Fruit fly (Drosophila melanogaster) whole organism, embryonic: ENCODE data around the gene Cisd2.

ENCODE experiments used
- Asciz ChIP-seq: fragments of 200-800 bp; sonication (Bioruptor generic); optimal IDR thresholded peaks from 2 replicates; lab custom pipeline; 2017; ENCODE audit warnings: missing biosample characterization, mild to moderate bottlenecking, missing genetic modification characterization, missing genetic modification reagents
- Atf6 ChIP-seq: fragments of 200-800 bp; sonication (Bioruptor generic); IDR thresholded peaks from 2 replicates; pipeline ENCODE4 v1.3.6; 2022; ENCODE audit warnings: missing biosample characterization, missing genetic modification characterization
- B-H1 ChIP-seq: fragments of 200-800 bp; sonication (Bioruptor generic); IDR thresholded peaks from 3 replicates; pipeline ENCODE4 v1.3.6; 2022; ENCODE audit warnings: missing biosample characterization, missing genetic modification characterization
- CG10431 ChIP-seq: fragments of 200-800 bp; sonication (Bioruptor generic); optimal IDR thresholded peaks from 3 replicates; lab custom pipeline; 2018; ENCODE audit warnings: missing biosample characterization, mild to moderate bottlenecking, missing genetic modification characterization
- CG10959 ChIP-seq: fragments of 200-800 bp; sonication (Bioruptor generic); IDR thresholded peaks from 2 replicates; pipeline ENCODE4 v1.3.6; 2022; ENCODE audit warnings: missing biosample characterization, missing genetic modification characterization
- CG11696 ChIP-seq: fragments of 200-800 bp; sonication (Bioruptor generic); IDR thresholded peaks from 2 replicates; pipeline ENCODE4 v1.3.6; 2022; ENCODE audit warnings: missing biosample characterization, missing genetic modification characterization
- CG12391 ChIP-seq: fragments of 200-800 bp; sonication (Bioruptor generic); optimal IDR thresholded peaks from 3 replicates; lab custom pipeline; 2018; ENCODE audit warnings: missing biosample characterization, mild to moderate bottlenecking, missing genetic modification characterization, moderate library complexity
- CG12659 ChIP-seq: fragments of 200-800 bp; sonication (Bioruptor generic); optimal IDR thresholded peaks from 3 replicates; lab custom pipeline; 2017; ENCODE audit warnings: mild to moderate bottlenecking, missing biosample characterization, missing genetic modification reagents, missing genetic modification characterization
- CG13287 ChIP-seq: fragments of 200-800 bp; sonication (Bioruptor generic); IDR thresholded peaks from 2 replicates; pipeline ENCODE4 v1.3.6; 2022; ENCODE audit warnings: missing biosample characterization, missing genetic modification characterization; ENCODE audit not compliant: partially characterized antibody
- CG14667 ChIP-seq: fragments of 200-800 bp; sonication (Bioruptor generic); IDR thresholded peaks from 2 replicates; pipeline ENCODE4 v1.3.6; 2022; ENCODE audit warnings: missing biosample characterization, missing genetic modification characterization
- CG17829 ChIP-seq: fragments of 200-800 bp; optimal IDR thresholded peaks from 2 replicates; lab custom pipeline; 2019; ENCODE audit warnings: missing biosample characterization, mild to moderate bottlenecking, missing genetic modification characterization, moderate library complexity
- CG2202 ChIP-seq: fragments of 200-800 bp; sonication (Bioruptor generic); optimal IDR thresholded peaks from 2 replicates; lab custom pipeline; 2018; ENCODE audit warnings: missing biosample characterization, mild to moderate bottlenecking, missing genetic modification characterization
- CG2889 ChIP-seq: fragments of 200-800 bp; sonication (Bioruptor generic); IDR thresholded peaks from 3 replicates; pipeline ENCODE4 v1.3.6; 2022; ENCODE audit warnings: missing biosample characterization, missing genetic modification characterization
- CG31441 ChIP-seq: fragments of 200-800 bp; sonication (Bioruptor generic); IDR thresholded peaks from 2 replicates; pipeline ENCODE4 v1.3.6; 2022; ENCODE audit warnings: missing biosample characterization, missing genetic modification characterization
- CG32772 ChIP-seq: fragments of 200-800 bp; sonication (Bioruptor generic); IDR thresholded peaks from 2 replicates; pipeline ENCODE4 v1.3.6; 2022; ENCODE audit warnings: missing biosample characterization, missing genetic modification characterization
- CG4282 ChIP-seq: fragments of 200-800 bp; sonication (Bioruptor generic); optimal IDR thresholded peaks from 2 replicates; lab custom pipeline; 2016; ENCODE audit warnings: missing biosample characterization, missing genetic modification characterization
- CG4424 ChIP-seq: fragments of 200-800 bp; sonication (Bioruptor generic); optimal IDR thresholded peaks from 3 replicates; lab custom pipeline; 2016; ENCODE audit warnings: missing biosample characterization, missing genetic modification characterization
- CG6254 ChIP-seq: fragments of 200-800 bp; sonication (Bioruptor generic); optimal IDR thresholded peaks from 3 replicates; lab custom pipeline; 2017; ENCODE audit warnings: mild to moderate bottlenecking, missing biosample characterization, missing genetic modification reagents, missing genetic modification characterization
- CG6683 ChIP-seq: fragments of 200-800 bp; sonication (Bioruptor generic); optimal IDR thresholded peaks from 2 replicates; lab custom pipeline; 2017; ENCODE audit warnings: missing biosample characterization, mild to moderate bottlenecking, missing genetic modification characterization, missing genetic modification reagents
- Chrac-16 ChIP-seq: fragments of 200-800 bp; sonication (Bioruptor generic); optimal IDR thresholded peaks from 3 replicates; lab custom pipeline; 2016; ENCODE audit warnings: missing biosample characterization, missing genetic modification characterization
- ERR ChIP-seq: fragments of 200-800 bp; sonication (Bioruptor generic); optimal IDR thresholded peaks from 2 replicates; lab custom pipeline; 2016; ENCODE audit warnings: missing biosample characterization, missing genetic modification characterization
- Elba2 ChIP-seq: fragments of 200-800 bp; sonication (Bioruptor generic); optimal IDR thresholded peaks from 3 replicates; lab custom pipeline; 2016; ENCODE audit warnings: missing biosample characterization, missing genetic modification characterization
- Gsc ChIP-seq: fragments of 200-800 bp; sonication (Bioruptor generic); IDR thresholded peaks from 2 replicates; pipeline ENCODE4 v1.3.6; 2022; ENCODE audit warnings: missing biosample characterization, missing genetic modification characterization
- HLH4C ChIP-seq: fragments of 200-800 bp; sonication (Bioruptor generic); IDR thresholded peaks from 3 replicates; pipeline ENCODE4 v1.3.6; 2022; ENCODE audit warnings: missing biosample characterization, missing genetic modification characterization; ENCODE audit not compliant: partially characterized antibody
- Hmx ChIP-seq: fragments of 200-800 bp; sonication (Bioruptor generic); optimal IDR thresholded peaks from 2 replicates; lab custom pipeline; 2016; ENCODE audit warnings: missing biosample characterization, missing genetic modification characterization
- Hr78 ChIP-seq, 2 experiments: fragments of 200-800 bp in 1 of 2; fragments of >200 bp in 1 of 2; sonication (Bioruptor generic) in 1 of 2; optimal IDR thresholded peaks; 2 replicates each; lab custom pipeline; 2017 to 2019; ENCODE audit warnings: missing biosample characterization in 2 of 2, missing genetic modification characterization in 2 of 2, mild to moderate bottlenecking in 1 of 2, moderate library complexity in 1 of 2
- Mad ChIP-seq: fragments of 200-800 bp; sonication (Bioruptor generic); optimal IDR thresholded peaks from 2 replicates; lab custom pipeline; 2016; ENCODE audit warnings: missing biosample characterization, missing genetic modification characterization
- Meics ChIP-seq: fragments of 200-800 bp; sonication (Bioruptor generic); optimal IDR thresholded peaks from 2 replicates; lab custom pipeline; 2017; ENCODE audit warnings: missing biosample characterization, mild to moderate bottlenecking, missing genetic modification characterization
- Ptx1 ChIP-seq: fragments of 200-800 bp; sonication (Bioruptor generic); IDR thresholded peaks from 2 replicates; pipeline ENCODE4 v1.3.6; 2022; ENCODE audit warnings: missing biosample characterization, missing genetic modification characterization
- Side ChIP-seq: fragments of 200-800 bp; sonication (Bioruptor generic); optimal IDR thresholded peaks from 2 replicates; lab custom pipeline; 2016; ENCODE audit warnings: missing biosample characterization, missing genetic modification characterization
- ara ChIP-seq: fragments of 200-800 bp; sonication (Bioruptor generic); IDR thresholded peaks from 2 replicates; pipeline ENCODE4 v1.3.6; 2022; ENCODE audit warnings: missing biosample characterization, missing genetic modification characterization
- bcd ChIP-seq: fragments of 200-800 bp; sonication (Bioruptor generic); optimal IDR thresholded peaks from 2 replicates; lab custom pipeline; 2017; ENCODE audit warnings: missing biosample characterization, mild to moderate bottlenecking, missing genetic modification characterization
- cg ChIP-seq: fragments of 200-800 bp; sonication (Bioruptor generic); optimal IDR thresholded peaks from 3 replicates; lab custom pipeline; 2019; ENCODE audit warnings: missing biosample characterization, mild to moderate bottlenecking, missing genetic modification characterization, moderate library complexity
- chinmo ChIP-seq: fragments of 200-800 bp; sonication (Bioruptor generic); IDR thresholded peaks from 4 replicates; pipeline ENCODE4 v1.3.6; 2022; ENCODE audit warnings: missing biosample characterization, missing genetic modification characterization; ENCODE audit not compliant: partially characterized antibody
- dmrt11E ChIP-seq: fragments of 200-800 bp; sonication (Bioruptor generic); optimal IDR thresholded peaks from 3 replicates; lab custom pipeline; 2018; ENCODE audit warnings: missing biosample characterization, mild to moderate bottlenecking, missing genetic modification characterization, moderate library complexity
- dpn ChIP-seq, 2 experiments: fragments of 200-800 bp; sonication (Bioruptor generic); optimal IDR thresholded peaks; 3 replicates each; lab custom pipeline; 2016; ENCODE audit warnings: missing biosample characterization in 2 of 2, missing genetic modification characterization in 2 of 2
- fd96Cb ChIP-seq: fragments of 200-800 bp; sonication (Bioruptor generic); optimal IDR thresholded peaks from 2 replicates; lab custom pipeline; 2018; ENCODE audit warnings: missing biosample characterization, mild to moderate bottlenecking, missing genetic modification characterization, moderate library complexity
- gcm2 ChIP-seq: fragments of 200-800 bp; sonication (Bioruptor generic); optimal IDR thresholded peaks from 2 replicates; lab custom pipeline; 2016; ENCODE audit warnings: missing biosample characterization, missing genetic modification characterization
- grau ChIP-seq: fragments of 200-800 bp; optimal IDR thresholded peaks from 3 replicates; lab custom pipeline; 2019; ENCODE audit warnings: missing biosample characterization, mild to moderate bottlenecking, missing genetic modification characterization, moderate library complexity
- her ChIP-seq: fragments of 200-800 bp; sonication (Bioruptor generic); optimal IDR thresholded peaks from 2 replicates; lab custom pipeline; 2016; ENCODE audit warnings: missing biosample characterization, missing genetic modification characterization
- jing ChIP-seq: fragments of 200-800 bp; sonication (Bioruptor generic); optimal IDR thresholded peaks from 2 replicates; lab custom pipeline; 2018; ENCODE audit warnings: missing biosample characterization, mild to moderate bottlenecking, missing genetic modification characterization
- kah ChIP-seq: fragments of 200-800 bp; sonication (Bioruptor generic); optimal IDR thresholded peaks from 2 replicates; lab custom pipeline; 2018; ENCODE audit warnings: missing biosample characterization, mild to moderate bottlenecking, missing genetic modification characterization
- pb ChIP-seq: fragments of 200-800 bp; sonication (Bioruptor generic); optimal IDR thresholded peaks from 3 replicates; lab custom pipeline; 2016; ENCODE audit warnings: missing biosample characterization, missing genetic modification characterization
- psq ChIP-seq: fragments of 200-800 bp; sonication (Bioruptor generic); optimal IDR thresholded peaks from 2 replicates; lab custom pipeline; 2017; ENCODE audit warnings: missing biosample characterization, missing genetic modification characterization
- sqz ChIP-seq: fragments of 200-800 bp; sonication (Bioruptor generic); optimal IDR thresholded peaks from 3 replicates; lab custom pipeline; 2018; ENCODE audit warnings: missing biosample characterization, mild to moderate bottlenecking, missing genetic modification characterization
- ssp ChIP-seq: fragments of 200-800 bp; sonication (Bioruptor generic); IDR thresholded peaks from 2 replicates; pipeline ENCODE4 v1.3.6; 2022; ENCODE audit warnings: missing biosample characterization, missing genetic modification characterization
- ttk ChIP-seq: fragments of 200-800 bp; sonication (Bioruptor generic); IDR thresholded peaks from 2 replicates; pipeline ENCODE4 v2.1.2; 2022; ENCODE audit warnings: missing biosample characterization, missing genetic modification characterization
- twi ChIP-seq: fragments of 200-800 bp; optimal IDR thresholded peaks from 2 replicates; lab custom pipeline; 2019; ENCODE audit warnings: missing biosample characterization, mild to moderate bottlenecking, missing genetic modification characterization, moderate library complexity
- vvl ChIP-seq: fragments of 200-800 bp; sonication (Bioruptor generic); IDR thresholded peaks from 2 replicates; pipeline ENCODE4 v1.3.6; 2022; ENCODE audit warnings: missing biosample characterization, missing genetic modification characterization
- zfh1 ChIP-seq: fragments of 200-800 bp; sonication (Bioruptor generic); IDR thresholded peaks from 3 replicates; pipeline ENCODE4 v1.3.6; 2022; ENCODE audit warnings: missing biosample characterization, missing genetic modification characterization

The Cisd2 gene

DNA sequence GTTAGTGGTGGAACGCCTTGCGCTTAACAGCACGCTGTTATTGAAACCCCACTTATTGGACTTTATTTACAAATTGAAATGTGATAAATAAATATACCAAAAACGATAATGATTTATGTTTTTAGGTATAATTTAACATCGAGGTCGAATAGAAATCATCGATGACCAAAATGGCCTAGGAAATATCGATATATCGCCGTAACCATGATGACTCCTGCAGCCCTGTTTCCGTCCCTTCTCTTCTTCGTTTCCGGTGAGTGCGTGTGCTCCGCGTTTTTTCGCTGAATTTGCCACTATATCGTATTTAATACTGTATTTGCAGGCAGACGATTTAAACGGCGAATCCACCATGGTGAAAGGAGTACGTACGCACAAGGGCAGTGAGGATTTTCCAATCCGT, 3.3 kb downstream of the Cisd2 start, which contains the start of gene eEF1gamma (continued):
- TF ChIP-seq Side (GFP tag; lab: Kevin White, UChicago) (peak; percentile 97), pb (GFP tag; lab: Kevin White, UChicago) (peak; percentile 96)
- TF ChIP-seq, all 482 proteins: peak for 456

dm6 chr3R:29218001-29218400, 5.2 kb downstream of the Cisd2 start:
- no peak for TF ChIP-seq CG32772 (GFP tag; lab: Robert Waterston, UW)
- no peak for TF ChIP-seq CG14667
- TF ChIP-seq ttk (GFP tag; lab: Robert Waterston, UW), result no peak
- TF ChIP-seq zfh1, result no peak
- no peak for TF ChIP-seq sqz (GFP tag; lab: Kevin White, UChicago)
- TF ChIP-seq ara (GFP tag; lab: Robert Waterston, UW), result peak; percentile 6; the same call in 1 of the 2 replicates
- no peak for TF ChIP-seq CG6683 (GFP tag; lab: Kevin White, UChicago)
- no peak for TF ChIP-seq CG10431 (GFP tag; lab: Kevin White, UChicago)
- no peak for TF ChIP-seq kah
- no peak for TF ChIP-seq her
- no peak for TF ChIP-seq twi (tag; lab: Kevin White, UChicago)
- TF ChIP-seq grau (tag; lab: Kevin White, UChicago), result peak; percentile 7
- TF ChIP-seq dpn (GFP tag; optimal IDR thresholded peaks at IDR 0.05; lab: Kevin White, UChicago), result no peak
- TF ChIP-seq Meics (GFP tag; lab: Kevin White, UChicago), result no peak
- no peak for TF ChIP-seq CG2202
- TF ChIP-seq CG12659 (GFP tag; lab: Kevin White, UChicago), result no peak
- TF ChIP-seq psq (GFP tag; lab: Kevin White, UChicago), result no peak
- TF ChIP-seq cg (GFP tag; lab: Kevin White, UChicago), result peak; percentile 42
- TF ChIP-seq fd96Cb (tag; lab: Kevin White, UChicago), result peak; percentile 11
- TF ChIP-seq Asciz (GFP tag; lab: Kevin White, UChicago), result no peak
- peak; percentile 29 for TF ChIP-seq CG12391 (tag; lab: Kevin White, UChicago)
- no peak for TF ChIP-seq HLH4C (GFP tag; lab: Robert Waterston, UW)
- peak; percentile 50 for TF ChIP-seq CG31441 (GFP tag; lab: Robert Waterston, UW)
- 0 out of 2 replicates have a peak, but pooled peaks have one; percentile 12 for TF ChIP-seq CG11696 (GFP tag; lab: Robert Waterston, UW)
- no peak for TF ChIP-seq CG4424 (GFP tag; lab: Kevin White, UChicago)
- TF ChIP-seq Gsc (GFP tag; lab: Robert Waterston, UW), result no peak
- TF ChIP-seq CG4282 (GFP tag; lab: Kevin White, UChicago), result no peak
- no peak for TF ChIP-seq gcm2
- no peak for TF ChIP-seq Mad (GFP tag; lab: Kevin White, UChicago)
- TF ChIP-seq Chrac-16 (GFP tag; lab: Kevin White, UChicago), result no peak
- TF ChIP-seq chinmo (GFP tag; lab: Robert Waterston, UW), result no peak
- no peak for TF ChIP-seq CG13287 (GFP tag; lab: Robert Waterston, UW)
- TF ChIP-seq jing (GFP tag; lab: Kevin White, UChicago), result no peak
- TF ChIP-seq B-H1, result no peak
- TF ChIP-seq Hr78 (GFP tag; optimal IDR thresholded peaks at IDR 0.05; lab: Kevin White, UChicago), result no peak
- no peak for TF ChIP-seq bcd (GFP tag; lab: Kevin White, UChicago)
- TF ChIP-seq ERR (GFP tag; lab: Kevin White, UChicago), result no peak
- no peak for TF ChIP-seq Elba2 (GFP tag; lab: Kevin White, UChicago)
- no peak for TF ChIP-seq vvl
- no peak for TF ChIP-seq CG6254 (GFP tag; lab: Kevin White, UChicago)
- no peak for TF ChIP-seq Hmx
- TF ChIP-seq CG10959 (GFP tag; lab: Robert Waterston, UW), result no peak
- no peak for TF ChIP-seq CG2889 (GFP tag; lab: Robert Waterston, UW)
- no peak for TF ChIP-seq Ptx1 (GFP tag; lab: Robert Waterston, UW)
- no peak for TF ChIP-seq ssp (GFP tag; lab: Robert Waterston, UW)
- peak; percentile 3 for TF ChIP-seq CG17829 (tag; lab: Kevin White, UChicago)
- TF ChIP-seq Atf6, result no peak
- TF ChIP-seq dmrt11E (tag; lab: Kevin White, UChicago), result peak; percentile 50
